Fruit fly (Drosophila melanogaster) whole organism, prepupa: ENCODE measurements around the gene Rbp9.

ENCODE experiments used
- Blimp-1 ChIP-seq: fragments of 200-800 bp; sonication (Bioruptor generic); optimal IDR thresholded peaks from 3 replicates; lab custom pipeline; 2017; ENCODE audit warnings: missing biosample characterization, missing genetic modification characterization, mild to moderate bottlenecking, moderate library complexity, missing genetic modification reagents
- CG10631 ChIP-seq: fragments of 200-800 bp; sonication (Bioruptor generic); optimal IDR thresholded peaks from 2 replicates; lab custom pipeline; 2016; ENCODE audit warnings: missing biosample characterization, missing genetic modification characterization
- CG10669 ChIP-seq: fragments of 200-800 bp; sonication (Bioruptor generic); optimal IDR thresholded peaks from 3 replicates; lab custom pipeline; 2018; ENCODE audit warnings: missing biosample characterization, mild to moderate bottlenecking, missing genetic modification characterization, moderate library complexity
- CG11294 ChIP-seq: fragments of 200-800 bp; sonication (Bioruptor generic); IDR thresholded peaks from 2 replicates; pipeline ENCODE4 v1.3.6; 2022; ENCODE audit warnings: missing biosample characterization, missing genetic modification characterization
- CG11762 ChIP-seq: fragments of 200-800 bp; sonication (Bioruptor generic); optimal IDR thresholded peaks from 3 replicates; lab custom pipeline; 2016; ENCODE audit warnings: missing biosample characterization, missing genetic modification characterization; ENCODE audit not compliant: insufficient read depth
- CG11902 ChIP-seq: fragments of 200-800 bp; sonication (Bioruptor generic); optimal IDR thresholded peaks from 3 replicates; lab custom pipeline; 2016; ENCODE audit warnings: missing biosample characterization, missing genetic modification characterization
- CG1621 ChIP-seq: fragments of 200-800 bp; sonication (Bioruptor generic); optimal IDR thresholded peaks from 3 replicates; lab custom pipeline; 2018; ENCODE audit warnings: missing biosample characterization, mild to moderate bottlenecking, missing genetic modification characterization
- CG16779 ChIP-seq: fragments of 200-800 bp; sonication (Bioruptor generic); optimal IDR thresholded peaks from 3 replicates; lab custom pipeline; 2017; ENCODE audit warnings: missing biosample characterization, mild to moderate bottlenecking, missing genetic modification characterization
- CG3032 ChIP-seq: fragments of 200-800 bp; optimal IDR thresholded peaks from 2 replicates; lab custom pipeline; 2019; ENCODE audit warnings: missing biosample characterization, mild to moderate bottlenecking, missing genetic modification characterization, moderate library complexity
- CG31627 ChIP-seq: fragments of 200-800 bp; sonication (Bioruptor generic); optimal IDR thresholded peaks from 3 replicates; lab custom pipeline; 2016; ENCODE audit warnings: missing biosample characterization, missing genetic modification characterization
- CG32006 ChIP-seq: fragments of 200-800 bp; sonication (Bioruptor generic); optimal IDR thresholded peaks from 3 replicates; lab custom pipeline; 2017; ENCODE audit warnings: missing biosample characterization, mild to moderate bottlenecking, missing genetic modification characterization
- CG34406 ChIP-seq: fragments of 200-800 bp; sonication (Bioruptor generic); optimal IDR thresholded peaks from 3 replicates; lab custom pipeline; 2016; ENCODE audit warnings: missing biosample characterization, missing genetic modification characterization
- CG4318 ChIP-seq: fragments of 200-800 bp; sonication (Bioruptor generic); optimal IDR thresholded peaks from 3 replicates; lab custom pipeline; 2017; ENCODE audit warnings: missing biosample characterization, mild to moderate bottlenecking, missing genetic modification characterization
- CG6163 ChIP-seq: fragments of 200-800 bp; sonication (Bioruptor generic); IDR thresholded peaks from 3 replicates; pipeline ENCODE4 v1.3.6; 2022; ENCODE audit warnings: missing biosample characterization, missing genetic modification characterization
- CG6276 ChIP-seq: fragments of 200-800 bp; sonication (Bioruptor generic); optimal IDR thresholded peaks from 2 replicates; lab custom pipeline; 2017; ENCODE audit warnings: missing biosample characterization, mild to moderate bottlenecking, missing genetic modification characterization
- CG6808 ChIP-seq: fragments of 200-800 bp; sonication (Bioruptor generic); optimal IDR thresholded peaks from 3 replicates; lab custom pipeline; 2017; ENCODE audit warnings: missing biosample characterization, missing genetic modification characterization, mild to moderate bottlenecking, moderate library complexity, missing genetic modification reagents
- CG6854 ChIP-seq: fragments of 200-800 bp; sonication (Bioruptor generic); optimal IDR thresholded peaks from 2 replicates; lab custom pipeline; 2017; ENCODE audit warnings: missing biosample characterization, mild to moderate bottlenecking, missing genetic modification characterization
- CG8119 ChIP-seq: fragments of 200-800 bp; sonication (Bioruptor generic); IDR thresholded peaks from 3 replicates; pipeline ENCODE4 v1.3.6; 2022; ENCODE audit warnings: missing biosample characterization, missing genetic modification characterization
- CG8632 ChIP-seq: fragments of 200-800 bp; sonication (Bioruptor generic); optimal IDR thresholded peaks from 3 replicates; lab custom pipeline; 2016; ENCODE audit warnings: missing biosample characterization, missing genetic modification characterization
- CG9139 ChIP-seq: fragments of 200-800 bp; sonication (Bioruptor generic); optimal IDR thresholded peaks from 3 replicates; lab custom pipeline; 2017; ENCODE audit warnings: missing biosample characterization, mild to moderate bottlenecking, missing genetic modification characterization
- Eip75B ChIP-seq: fragments of 200-800 bp; sonication (Bioruptor generic); optimal IDR thresholded peaks from 3 replicates; lab custom pipeline; 2016; ENCODE audit warnings: missing biosample characterization, missing genetic modification characterization
- Eip78C ChIP-seq: fragments of 200-800 bp; sonication (Bioruptor generic); peaks from one replicate; lab custom pipeline; 2016; ENCODE audit warnings: missing biosample characterization, missing genetic modification characterization
- Eip93F ChIP-seq: fragments of 200-800 bp; sonication (Bioruptor generic); optimal IDR thresholded peaks from 2 replicates; lab custom pipeline; 2016; ENCODE audit warnings: missing biosample characterization, mild to moderate bottlenecking, missing genetic modification characterization
- Ets21C ChIP-seq: fragments of 200-800 bp; sonication (Bioruptor generic); optimal IDR thresholded peaks from 3 replicates; lab custom pipeline; 2016; ENCODE audit warnings: missing biosample characterization, missing genetic modification characterization
- Ets96B ChIP-seq: fragments of 200-800 bp; optimal IDR thresholded peaks from 2 replicates; lab custom pipeline; 2019; ENCODE audit warnings: missing biosample characterization, mild to moderate bottlenecking, missing genetic modification characterization, moderate library complexity
- Gug ChIP-seq: fragments of 200-800 bp; sonication (Bioruptor generic); IDR thresholded peaks from 2 replicates; pipeline ENCODE4 v1.3.6; 2022; ENCODE audit warnings: missing biosample characterization, missing genetic modification characterization
- Hr38 ChIP-seq: sonication (Bioruptor generic); optimal IDR thresholded peaks from 2 replicates; lab custom pipeline; 2016; ENCODE audit warnings: missing biosample characterization, missing genetic modification characterization
- Hr39 ChIP-seq: fragments of 200-800 bp; sonication (Bioruptor generic); optimal IDR thresholded peaks from 2 replicates; lab custom pipeline; 2016; ENCODE audit warnings: missing biosample characterization, missing genetic modification characterization
- Hr4 ChIP-seq: fragments of 200-800 bp; sonication (Bioruptor generic); optimal IDR thresholded peaks from 3 replicates; lab custom pipeline; 2016; ENCODE audit warnings: missing biosample characterization, missing genetic modification characterization
- Lpt ChIP-seq: fragments of 200-800 bp; sonication (Bioruptor generic); optimal IDR thresholded peaks from 3 replicates; lab custom pipeline; 2016; ENCODE audit warnings: missing biosample characterization, missing genetic modification characterization
- OdsH ChIP-seq: fragments of 200-800 bp; sonication (Bioruptor generic); optimal IDR thresholded peaks from 3 replicates; lab custom pipeline; 2016; ENCODE audit warnings: missing biosample characterization, missing genetic modification characterization
- Smox ChIP-seq: fragments of 200-800 bp; sonication (Bioruptor generic); optimal IDR thresholded peaks from 3 replicates; lab custom pipeline; 2016; ENCODE audit warnings: missing biosample characterization, missing genetic modification characterization
- Sox14 ChIP-seq: fragments of 200-800 bp; sonication (Bioruptor generic); optimal IDR thresholded peaks from 3 replicates; lab custom pipeline; 2016; ENCODE audit warnings: missing biosample characterization, missing genetic modification characterization
- achi ChIP-seq: fragments of 200-800 bp; sonication (Bioruptor generic); optimal IDR thresholded peaks from 3 replicates; lab custom pipeline; 2016; ENCODE audit warnings: missing biosample characterization, missing genetic modification characterization
- dac ChIP-seq: fragments of 200-800 bp; sonication (Bioruptor generic); optimal IDR thresholded peaks from 2 replicates; lab custom pipeline; 2017; ENCODE audit warnings: missing biosample characterization, mild to moderate bottlenecking, missing genetic modification characterization
- dsx ChIP-seq: fragments of 200-800 bp; optimal IDR thresholded peaks from 3 replicates; lab custom pipeline; 2019; ENCODE audit warnings: missing biosample characterization, mild to moderate bottlenecking, missing genetic modification characterization, moderate library complexity; ENCODE audit not compliant: poor library complexity, severe bottlenecking
- eg ChIP-seq: fragments of 200-800 bp; sonication (Bioruptor generic); IDR thresholded peaks from 3 replicates; pipeline ENCODE4 v1.3.6; 2022; ENCODE audit warnings: missing biosample characterization, missing genetic modification characterization
- esn ChIP-seq: fragments of 200-800 bp; sonication (Bioruptor generic); optimal IDR thresholded peaks from 2 replicates; lab custom pipeline; 2016; ENCODE audit warnings: missing biosample characterization, mild to moderate bottlenecking, missing genetic modification characterization, moderate library complexity
- fd85E ChIP-seq: fragments of 200-800 bp; sonication (Bioruptor generic); optimal IDR thresholded peaks from 3 replicates; lab custom pipeline; 2016; ENCODE audit warnings: missing biosample characterization, missing genetic modification characterization
- fkh ChIP-seq: fragments of 200-800 bp; sonication (Bioruptor generic); optimal IDR thresholded peaks from 3 replicates; lab custom pipeline; 2017; ENCODE audit warnings: missing biosample characterization, mild to moderate bottlenecking, missing genetic modification characterization, moderate library complexity
- net ChIP-seq: fragments of 200-800 bp; sonication (Bioruptor generic); optimal IDR thresholded peaks from 3 replicates; lab custom pipeline; 2016; ENCODE audit warnings: missing biosample characterization, missing genetic modification characterization
- pdm3 ChIP-seq: fragments of 200-800 bp; sonication (Bioruptor generic); optimal IDR thresholded peaks from 3 replicates; lab custom pipeline; 2016; ENCODE audit warnings: missing biosample characterization, missing genetic modification characterization
- salr ChIP-seq, 2 experiments: fragments of 200-800 bp; sonication (Bioruptor generic); optimal IDR thresholded peaks; 3 replicates each; lab custom pipeline; 2016 to 2018; ENCODE audit warnings: missing biosample characterization in 2 of 2, missing genetic modification characterization in 2 of 2, mild to moderate bottlenecking in 1 of 2
- ss ChIP-seq, 2 experiments: fragments of 200-800 bp; sonication (Bioruptor generic); optimal IDR thresholded peaks; 2 replicates in 1 of 2; 3 replicates in 1 of 2; lab custom pipeline; 2017 to 2018; ENCODE audit warnings: mild to moderate bottlenecking in 2 of 2, missing biosample characterization in 2 of 2, missing genetic modification characterization in 2 of 2, moderate library complexity in 1 of 2
- topi ChIP-seq: fragments of 200-800 bp; sonication (Bioruptor generic); optimal IDR thresholded peaks from 3 replicates; lab custom pipeline; 2016; ENCODE audit warnings: missing biosample characterization, missing genetic modification characterization
- vri ChIP-seq: fragments of 200-800 bp; sonication (Bioruptor generic); optimal IDR thresholded peaks from 3 replicates; lab custom pipeline; 2016; ENCODE audit warnings: missing biosample characterization, mild to moderate bottlenecking, missing genetic modification characterization

The Rbp9 gene

DNA sequence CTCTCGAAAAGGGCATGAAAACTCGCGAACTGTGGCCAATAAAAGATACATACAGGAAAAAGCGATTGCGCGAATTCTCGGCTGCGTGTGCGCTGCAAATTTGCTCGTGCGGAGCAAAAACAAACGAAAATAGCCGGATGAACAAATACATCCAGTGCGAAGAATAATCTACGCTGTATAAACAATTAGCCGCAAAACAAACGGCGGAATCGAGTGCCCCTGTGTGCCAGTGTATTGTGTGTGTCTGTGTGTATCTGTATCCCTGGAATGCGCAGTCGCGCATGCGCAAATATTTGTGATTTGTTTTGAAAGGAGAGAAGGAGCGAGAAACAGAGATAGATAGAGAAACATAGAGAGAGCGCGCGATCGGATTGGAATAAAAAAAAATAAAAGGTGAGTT is 45.0 kb downstream of the Rbp9 start:
- TF ChIP-seq Eip75B (GFP tag; lab: Kevin White, UChicago) (no peak), eg (GFP tag; lab: Robert Waterston, UW) (0 out of 3 replicates have a peak, but pooled peaks have one; percentile 9), CG32006 (no peak), CG11902 (GFP tag; lab: Kevin White, UChicago) (no peak), CG6854 (no peak), dac (no peak), fkh (peak; percentile 69), Ets96B (tag; lab: Kevin White, UChicago) (no peak), Eip78C (GFP tag; lab: Kevin White, UChicago) (peak; percentile 38)

DNA sequence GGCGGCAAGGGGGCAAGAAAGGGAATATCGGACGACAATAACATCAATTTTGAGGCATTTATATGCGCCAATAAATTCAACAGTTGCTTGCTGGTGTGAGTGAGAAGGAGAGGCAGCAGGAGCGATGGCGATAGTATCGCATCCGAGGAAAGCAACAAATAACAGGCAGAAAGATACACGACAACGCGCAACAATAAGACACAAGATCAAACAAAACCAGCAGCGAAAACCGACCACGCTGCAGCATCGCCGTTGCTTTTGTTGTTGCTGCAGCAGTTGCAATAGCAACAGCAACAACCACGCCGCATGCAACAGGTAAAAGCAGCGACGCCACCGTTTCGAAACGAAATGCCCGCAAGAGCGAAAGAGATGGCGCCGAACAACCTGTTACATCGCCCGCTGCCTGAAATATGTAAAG is 46.0 kb downstream of the Rbp9 start:
- TF ChIP-seq CG8632 (GFP tag; lab: Kevin White, UChicago) = no peak
- no peak for TF ChIP-seq Smox (GFP tag; lab: Kevin White, UChicago)
- TF ChIP-seq Sox14 = no peak
- no peak for TF ChIP-seq Hr39 (GFP tag; lab: Kevin White, UChicago)
- TF ChIP-seq Blimp-1 = no peak
- no peak for TF ChIP-seq Eip93F (GFP tag; lab: Kevin White, UChicago)
- TF ChIP-seq Ets21C (GFP tag; lab: Kevin White, UChicago) = no peak
- no peak for TF ChIP-seq Hr38 (GFP tag; lab: Kevin White, UChicago)
- TF ChIP-seq CG31627 (GFP tag; lab: Kevin White, UChicago) = no peak
- TF ChIP-seq CG16779 = no peak
- no peak for TF ChIP-seq CG11762 (GFP tag; lab: Kevin White, UChicago)
- no peak for TF ChIP-seq Hr4

DNA sequence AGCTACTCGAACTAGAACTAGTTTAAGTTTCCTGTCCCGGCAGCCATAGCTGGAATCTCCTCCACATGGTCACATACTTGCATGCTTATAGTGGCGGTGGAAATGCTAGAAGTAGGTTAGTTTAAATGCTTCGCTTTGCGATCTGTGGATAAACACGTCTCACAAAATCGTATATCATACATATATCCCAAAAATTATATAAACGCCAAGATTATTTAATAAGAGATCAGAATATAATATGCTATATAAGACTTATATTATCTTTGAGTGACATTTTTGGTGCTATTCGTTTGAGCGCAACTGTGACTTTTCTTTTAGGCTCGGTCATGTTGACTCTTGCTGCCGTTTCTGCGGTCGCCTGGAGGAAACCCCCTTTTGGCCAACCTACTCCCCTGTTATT is 47.4 kb downstream of the Rbp9 start:
- peak; percentile 79 for TF ChIP-seq Eip78C (GFP tag; lab: Kevin White, UChicago)
- TF ChIP-seq CG16779 = no peak
- no peak for TF ChIP-seq Hr39 (GFP tag; lab: Kevin White, UChicago)
- TF ChIP-seq CG32006 = peak; percentile 72
- TF ChIP-seq Lpt = peak; percentile 54
- TF ChIP-seq esn (GFP tag; lab: Kevin White, UChicago) = no peak
- no peak for TF ChIP-seq fd85E (GFP tag; lab: Kevin White, UChicago)
- TF ChIP-seq fkh = no peak
- peak; percentile 36 for TF ChIP-seq Hr4
- no peak for TF ChIP-seq CG10631 (GFP tag; lab: Kevin White, UChicago)
- TF ChIP-seq eg (GFP tag; lab: Robert Waterston, UW) = peak; percentile 58; the same call in 2 of the 3 replicates
- TF ChIP-seq CG34406 (GFP tag; lab: Kevin White, UChicago) = no peak
- TF ChIP-seq pdm3 (GFP tag; lab: Kevin White, UChicago) = peak; percentile 17
- no peak for TF ChIP-seq Ets21C (GFP tag; lab: Kevin White, UChicago)
- no peak for TF ChIP-seq CG10669 (GFP tag; lab: Kevin White, UChicago)
- no peak for TF ChIP-seq dac
- TF ChIP-seq CG6163 (GFP tag; lab: Robert Waterston, UW) = peak; percentile 59; the same call in 2 of the 3 replicates
- no peak for TF ChIP-seq vri (GFP tag; lab: Kevin White, UChicago)
- no peak for TF ChIP-seq Gug
- no peak for TF ChIP-seq CG8632 (GFP tag; lab: Kevin White, UChicago)
- no peak for TF ChIP-seq CG11294
- TF ChIP-seq Blimp-1 = no peak
- peak; percentile 29 for TF ChIP-seq OdsH
- no peak for TF ChIP-seq Eip75B (GFP tag; lab: Kevin White, UChicago)
- no peak for TF ChIP-seq CG9139 (GFP tag; lab: Kevin White, UChicago)
- TF ChIP-seq achi (GFP tag; lab: Kevin White, UChicago) = peak; percentile 1
- no peak for TF ChIP-seq net (GFP tag; lab: Kevin White, UChicago)
- no peak for TF ChIP-seq Smox (GFP tag; lab: Kevin White, UChicago)
- no peak for TF ChIP-seq topi (GFP tag; lab: Kevin White, UChicago)
- no peak for TF ChIP-seq ss (GFP tag; optimal IDR thresholded peaks at IDR 0.05; lab: Kevin White, UChicago)
- TF ChIP-seq CG6276 (GFP tag; lab: Kevin White, UChicago) = peak; percentile 63
- TF ChIP-seq CG1621 (tag; lab: Kevin White, UChicago) = no peak
- peak; percentile 20 for TF ChIP-seq CG4318
- TF ChIP-seq CG6854 = no peak
- TF ChIP-seq Ets96B (tag; lab: Kevin White, UChicago) = no peak
- peak in 1 of 2 experiments; percentile 36 for TF ChIP-seq salr (GFP tag; optimal IDR thresholded peaks at IDR 0.05; lab: Kevin White, UChicago)
- no peak for TF ChIP-seq dsx (GFP tag; lab: Kevin White, UChicago)
- no peak for TF ChIP-seq CG3032 (tag; lab: Kevin White, UChicago)
- no peak for TF ChIP-seq CG6808 (GFP tag; lab: Kevin White, UChicago)
- TF ChIP-seq CG8119 (GFP tag; lab: Robert Waterston, UW) = peak; percentile 70
